Fruit fly (Drosophila melanogaster) whole organism, wandering third instar larva: Measurements from ENCODE around the gene MED17.
A peak's percentile ranks its signal among the peaks of the same experiment; 100 is the strongest.

Source experiments
- Abd-B ChIP-seq: fragments of >200 bp; optimal IDR thresholded peaks from 2 replicates; lab custom pipeline; 2017; ENCODE audit warnings: missing biosample characterization, missing genetic modification characterization
- CG32264 ChIP-seq: fragments of 200-800 bp; sonication (Bioruptor generic); optimal IDR thresholded peaks from 2 replicates; lab custom pipeline; 2016; ENCODE audit warnings: missing biosample characterization, missing genetic modification characterization
- CG9705 ChIP-seq: fragments of 200-800 bp; sonication (Bioruptor generic); optimal IDR thresholded peaks from 2 replicates; lab custom pipeline; 2018; ENCODE audit warnings: missing biosample characterization, mild to moderate bottlenecking, missing genetic modification characterization
- Dfd ChIP-seq: fragments of >200 bp; optimal IDR thresholded peaks from 2 replicates; lab custom pipeline; 2017; ENCODE audit warnings: missing biosample characterization, missing genetic modification characterization
- GATAd ChIP-seq: sonication (Bioruptor generic); optimal IDR thresholded peaks from 2 replicates; lab custom pipeline; 2016; ENCODE audit warnings: missing biosample characterization, missing genetic modification characterization
- HLH106 ChIP-seq: fragments of 200-800 bp; optimal IDR thresholded peaks from 3 replicates; lab custom pipeline; 2019; ENCODE audit warnings: missing biosample characterization, mild to moderate bottlenecking, missing genetic modification characterization, moderate library complexity
- Hnf4 ChIP-seq: fragments of 200-800 bp; sonication (Bioruptor generic); optimal IDR thresholded peaks from 2 replicates; lab custom pipeline; 2016; ENCODE audit warnings: missing biosample characterization, mild to moderate bottlenecking, missing genetic modification characterization
- Hr78 ChIP-seq: fragments of >200 bp; optimal IDR thresholded peaks from 2 replicates; lab custom pipeline; 2017; ENCODE audit warnings: missing biosample characterization, missing genetic modification characterization
- Hr83 ChIP-seq: fragments of 200-300 bp; sonication (Bioruptor generic); optimal IDR thresholded peaks from 2 replicates; lab custom pipeline; 2016; ENCODE audit warnings: missing biosample characterization, mild to moderate bottlenecking, missing genetic modification characterization, moderate library complexity; ENCODE audit not compliant: poor library complexity, severe bottlenecking
- Jra ChIP-seq: sonication (Bioruptor generic); optimal IDR thresholded peaks from 2 replicates; lab custom pipeline; 2016; ENCODE audit warnings: missing biosample characterization, missing genetic modification characterization
- Mio ChIP-seq: sonication (Bioruptor generic); optimal IDR thresholded peaks from 2 replicates; lab custom pipeline; 2016; ENCODE audit warnings: missing biosample characterization, missing genetic modification characterization
- Myc ChIP-seq: fragments of >200 bp; optimal IDR thresholded peaks from 2 replicates; lab custom pipeline; 2017
- OdsH ChIP-seq: fragments of 200-800 bp; sonication (Bioruptor generic); optimal IDR thresholded peaks from 2 replicates; lab custom pipeline; 2016; ENCODE audit warnings: missing biosample characterization, mild to moderate bottlenecking, missing genetic modification characterization
- Rel ChIP-seq, 2 experiments: fragments of 200-800 bp; sonication (Bioruptor generic) in 1 of 2; optimal IDR thresholded peaks; 2 replicates in 1 of 2; 3 replicates in 1 of 2; lab custom pipeline; 2016 to 2019; ENCODE audit warnings: mild to moderate bottlenecking in 2 of 2, missing biosample characterization in 2 of 2, missing genetic modification characterization in 2 of 2, moderate library complexity in 1 of 2
- Sp1 ChIP-seq: fragments of 200-800 bp; sonication (Bioruptor generic); optimal IDR thresholded peaks from 3 replicates; lab custom pipeline; 2019; ENCODE audit warnings: missing biosample characterization, mild to moderate bottlenecking, missing genetic modification characterization, moderate library complexity
- Vsx2 ChIP-seq: fragments of 200-300, 225-300 bp; sonication (Bioruptor generic); optimal IDR thresholded peaks from 2 replicates; lab custom pipeline; 2018; ENCODE audit warnings: missing biosample characterization, missing genetic modification characterization; ENCODE audit not compliant: partially characterized antibody
- br ChIP-seq: fragments of 200-800 bp; sonication (Bioruptor generic); optimal IDR thresholded peaks from 2 replicates; lab custom pipeline; 2016; ENCODE audit warnings: missing biosample characterization, missing genetic modification characterization
- brk ChIP-seq: fragments of 200-800 bp; sonication (Bioruptor generic); optimal IDR thresholded peaks from 2 replicates; lab custom pipeline; 2016; ENCODE audit warnings: missing biosample characterization, mild to moderate bottlenecking, missing genetic modification characterization
- dsf ChIP-seq: sonication (Bioruptor generic); optimal IDR thresholded peaks from 2 replicates; lab custom pipeline; 2016; ENCODE audit warnings: missing biosample characterization, missing genetic modification characterization, borderline replicate concordance
- ey ChIP-seq: fragments of 200-800 bp; sonication (Bioruptor generic); optimal IDR thresholded peaks from 2 replicates; lab custom pipeline; 2016; ENCODE audit warnings: missing biosample characterization, missing genetic modification characterization
- foxo ChIP-seq, 2 experiments: fragments of 200-800 bp; sonication (Bioruptor generic); optimal IDR thresholded peaks; 2 replicates in 1 of 2; 3 replicates in 1 of 2; lab custom pipeline; 2016 to 2017; ENCODE audit warnings: missing biosample characterization in 2 of 2, missing genetic modification characterization in 2 of 2
- fru ChIP-seq: fragments of 200-800 bp; sonication (Bioruptor generic); optimal IDR thresholded peaks from 3 replicates; lab custom pipeline; 2016; ENCODE audit warnings: missing biosample characterization, mild to moderate bottlenecking, missing genetic modification characterization
- h ChIP-seq: fragments of 200-800 bp; sonication (Bioruptor generic); optimal IDR thresholded peaks from 3 replicates; lab custom pipeline; 2016; ENCODE audit warnings: missing biosample characterization, mild to moderate bottlenecking, missing genetic modification characterization
- lola ChIP-seq: fragments of >200 bp; optimal IDR thresholded peaks from 2 replicates; lab custom pipeline; 2017; ENCODE audit warnings: missing biosample characterization, missing genetic modification characterization
- pan ChIP-seq: fragments of >200 bp; optimal IDR thresholded peaks from 2 replicates; lab custom pipeline; 2017
- psq ChIP-seq: fragments of 200-800 bp; sonication (Bioruptor generic); optimal IDR thresholded peaks from 3 replicates; lab custom pipeline; 2017; ENCODE audit warnings: missing biosample characterization, mild to moderate bottlenecking, missing genetic modification characterization, moderate library complexity
- rgr ChIP-seq: fragments of 200-800 bp; sonication (Bioruptor generic); optimal IDR thresholded peaks from 3 replicates; lab custom pipeline; 2016; ENCODE audit warnings: missing biosample characterization, mild to moderate bottlenecking, missing genetic modification characterization
- sage ChIP-seq: fragments of 200-800 bp; sonication (Bioruptor generic); optimal IDR thresholded peaks from 2 replicates; lab custom pipeline; 2016; ENCODE audit warnings: missing biosample characterization, mild to moderate bottlenecking, missing genetic modification characterization
- sv ChIP-seq: fragments of 200-800 bp; sonication (Bioruptor generic); optimal IDR thresholded peaks from 3 replicates; lab custom pipeline; 2016; ENCODE audit warnings: missing biosample characterization, missing genetic modification characterization
- usp ChIP-seq: fragments of >200 bp; optimal IDR thresholded peaks from 2 replicates; lab custom pipeline; 2017; ENCODE audit warnings: missing biosample characterization, missing genetic modification characterization
- woc ChIP-seq: sonication (Bioruptor generic); optimal IDR thresholded peaks from 2 replicates; lab custom pipeline; 2016; ENCODE audit warnings: missing biosample characterization, mild to moderate bottlenecking, missing genetic modification characterization

MED17 gene

DNA sequence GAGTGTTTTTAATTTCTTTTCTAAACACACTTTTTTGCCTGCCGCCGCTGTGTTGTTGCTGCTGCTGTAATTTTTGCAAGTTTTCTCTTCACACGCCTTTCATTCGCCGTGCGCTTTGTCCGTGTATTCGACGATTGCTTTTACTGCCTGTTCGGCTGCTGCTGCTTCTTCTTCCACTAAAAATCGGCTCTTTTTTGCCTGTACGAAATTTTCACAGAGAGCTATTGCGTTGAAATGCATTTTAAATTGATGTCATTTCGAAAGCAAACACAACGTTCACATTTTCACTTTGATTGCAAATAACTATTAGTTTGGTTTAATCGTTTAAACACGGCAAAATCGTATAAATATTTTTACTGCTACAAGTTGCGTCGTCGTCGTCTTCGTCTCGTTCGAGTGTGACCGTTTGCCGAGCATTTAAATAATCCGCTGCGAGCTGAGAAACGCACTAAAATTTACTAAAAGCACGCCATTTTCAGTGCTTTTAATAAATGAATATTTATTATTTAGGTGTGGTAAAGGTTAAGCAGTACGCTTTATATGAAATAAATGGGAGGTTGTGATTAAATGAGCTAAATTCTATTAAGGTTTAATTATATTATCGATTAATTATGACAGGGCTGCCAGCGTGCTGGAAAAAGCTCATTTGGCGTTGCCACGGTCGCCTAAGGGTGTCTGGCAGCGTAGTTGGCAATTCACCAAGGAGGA is 10.5 kb downstream of the MED17 start, which contains the start of the genes Ssdp and CG7985:
Ssdp (minus strand) TSS at position 419 of the 708 bp plus-strand sequence.
CG7985 (plus strand) TSS at position 681 of the 708 bp plus-strand sequence.
- no peak for TF ChIP-seq CG9705 (GFP tag; lab: Kevin White, UChicago)
- TF ChIP-seq lola (GFP tag; lab: Kevin White, UChicago), result no peak
- peak; percentile 97 for TF ChIP-seq psq (GFP tag; lab: Kevin White, UChicago)
- TF ChIP-seq h (GFP tag; lab: Kevin White, UChicago), result peak; percentile 31
- no peak for TF ChIP-seq Sp1 (GFP tag; lab: Kevin White, UChicago)
- TF ChIP-seq woc (GFP tag; lab: Kevin White, UChicago), result peak; percentile 2
- TF ChIP-seq Vsx2 (GFP tag; lab: Kevin White, UChicago), result peak; percentile 11
- TF ChIP-seq Rel (GFP tag; optimal IDR thresholded peaks at IDR 0.05; lab: Kevin White, UChicago), result no peak
- no peak for TF ChIP-seq Rel (tag; optimal IDR thresholded peaks at IDR 0.05; lab: Kevin White, UChicago)
- peak; percentile 3 for TF ChIP-seq br (GFP tag; lab: Kevin White, UChicago)
- TF ChIP-seq, all 38 proteins: peak for 5

- TF ChIP-seq sage (GFP tag; lab: Kevin White, UChicago) (no peak), Rel (GFP tag; optimal IDR thresholded peaks at IDR 0.05; lab: Kevin White, UChicago) (no peak), Rel (tag; optimal IDR thresholded peaks at IDR 0.05; lab: Kevin White, UChicago) (peak; percentile 80)
Measured at dm6 chr3R:18199885-18200249, 11.0 kb downstream of the MED17 start.

- no peak for TF ChIP-seq Vsx2 (GFP tag; lab: Kevin White, UChicago)
Measured at dm6 chr3R:18208479-18208878, 19.6 kb downstream of the MED17 start, which contains the start of gene CG44158. Gene CG44158 (plus strand): TSS chr3R:18208779.

- TF ChIP-seq sv (GFP tag; lab: Kevin White, UChicago) (peak; percentile 12), dsf (peak; percentile 3), Hnf4 (GFP tag; lab: Kevin White, UChicago) (no peak), pan (no peak), GATAd (no peak), usp (GFP tag; lab: Kevin White, UChicago) (no peak), Jra (peak; percentile 4), Abd-B (GFP tag; lab: Kevin White, UChicago) (no peak), CG32264 (GFP tag; lab: Kevin White, UChicago) (no peak), Rel (GFP tag; optimal IDR thresholded peaks at IDR 0.05; lab: Kevin White, UChicago) (no peak), Rel (tag; optimal IDR thresholded peaks at IDR 0.05; lab: Kevin White, UChicago) (no peak), lola (GFP tag; lab: Kevin White, UChicago) (no peak), psq (GFP tag; lab: Kevin White, UChicago) (peak; percentile 1), Hr83 (GFP tag; lab: Kevin White, UChicago) (peak; percentile 24), brk (GFP tag; lab: Kevin White, UChicago) (no peak), fru (GFP tag; lab: Kevin White, UChicago) (peak; percentile 23), sage (GFP tag; lab: Kevin White, UChicago) (no peak), h (GFP tag; lab: Kevin White, UChicago) (peak; percentile 55), CG9705 (GFP tag; lab: Kevin White, UChicago) (no peak), Hr78 (GFP tag; lab: Kevin White, UChicago) (no peak), Dfd (GFP tag; lab: Kevin White, UChicago) (no peak), woc (GFP tag; lab: Kevin White, UChicago) (peak; percentile 35), Sp1 (GFP tag; lab: Kevin White, UChicago) (no peak), br (GFP tag; lab: Kevin White, UChicago) (peak; percentile 35), ey (GFP tag; lab: Kevin White, UChicago) (peak; percentile 53), OdsH (GFP tag; lab: Kevin White, UChicago) (no peak), Myc (lab: Kevin White, UChicago) (no peak), HLH106 (tag; lab: Kevin White, UChicago) (no peak), Mio (no peak), rgr (peak; percentile 47), foxo (GFP tag; optimal IDR thresholded peaks at IDR 0.05; lab: Kevin White, UChicago) (peak in 1 of 2 experiments; percentile 51)
Measured at dm6 chr3R:18215300-18215699, 26.4 kb downstream of the MED17 start.
